Fruit fly (Drosophila melanogaster): ENCODE results near the gene Cpr76Bd.

dm6 chr3L:19557996-19558375 lies 25.4 kb downstream of the Cpr76Bd start:
- TF ChIP-seq sage (GFP tag; optimal IDR thresholded peaks at IDR 0.05): peak; percentile 35
- no peak for TF ChIP-seq dsf (GFP tag; optimal IDR thresholded peaks at IDR 0.05; ENCODE audit: borderline replicate concordance)
- TF ChIP-seq lola (GFP tag; optimal IDR thresholded peaks at IDR 0.05): no peak
- no peak for TF ChIP-seq Rel (GFP tag; optimal IDR thresholded peaks at IDR 0.05)
- TF ChIP-seq Rel (tag; optimal IDR thresholded peaks at IDR 0.05): no peak
- no peak for TF ChIP-seq Myc (optimal IDR thresholded peaks at IDR 0.05)
- TF ChIP-seq fru (GFP tag; optimal IDR thresholded peaks at IDR 0.05): peak; percentile 49
